Worm (Caenorhabditis elegans) whole organism, L4/young adult: ENCODE data around the gene dkf-2.

Experiments
- dao-5 ChIP-seq: sonication (generic microtip); optimal IDR thresholded peaks from 2 replicates; lab custom pipeline; 2016; ENCODE audit warnings: missing genotype, missing genetic modification characterization, moderate library complexity, missing compliant biosample characterization
- him-1 ChIP-seq: sonication (generic microtip); optimal IDR thresholded peaks from 2 replicates; lab custom pipeline; 2016; ENCODE audit warnings: missing genotype, missing genetic modification reagents, missing genetic modification characterization, missing compliant biosample characterization

ce11 chrV:16781974-16782373, 34.6 kb downstream of the dkf-2 start:
- TF ChIP-seq him-1 (no peak), dao-5 (tag; lab: Kevin White, UChicago) (no peak)
